Worm (Caenorhabditis elegans): ENCODE results near the gene F36F12.1.
A peak's percentile ranks its signal among the peaks of the same experiment; 100 is the strongest.
"Not testable (repeated sequence)": the region's sequence is repeated elsewhere in the genome, so short reads cannot be mapped to it uniquely, and the experiment has no call there.

The F36F12.1 gene

ce11 chrV:2146795-2147194 is 43.8 kb upstream of the F36F12.1 start, which contains the start of gene srbc-20:
Gene srbc-20, plus strand, starts transcription at chrV:2147095.
- TF ChIP-seq hlh-17 (GFP tag; optimal IDR thresholded peaks at IDR 0.05; ENCODE audit: borderline replicate concordance): no peak
- TF ChIP-seq lin-15B (tag; optimal IDR thresholded peaks at IDR 0.05): no peak
- no peak for TF ChIP-seq rnt-1 (tag; optimal IDR thresholded peaks at IDR 0.05)
- TF ChIP-seq snu-23 (GFP tag; optimal IDR thresholded peaks at IDR 0.05): no peak
- peak in 1 of 6 experiments; percentile 3 for TF ChIP-seq elt-3 (tag; optimal IDR thresholded peaks at IDR 0.05)

ce11 chrV:2146044-2146443 is 43.0 kb upstream of the F36F12.1 start, which contains the start of gene str-52:
Gene str-52, minus strand, starts transcription at chrV:2146144.
- TF ChIP-seq efl-1 (optimal IDR thresholded peaks at IDR 0.05) (no peak), efl-1 (GFP tag; optimal IDR thresholded peaks at IDR 0.05 in 1 of 2) (peak in 1 of 2 experiments; percentile 28), lsy-2 (tag; optimal IDR thresholded peaks at IDR 0.05) (no peak)

- not testable (repeated sequence) for TF ChIP-seq nhr-28 (tag; optimal IDR thresholded peaks at IDR 0.05); zag-1 (tag; optimal IDR thresholded peaks at IDR 0.05); zip-4 (GFP tag; optimal IDR thresholded peaks at IDR 0.05)
Observed at ce11 chrV:2144408-2144807, 41.4 kb upstream of the F36F12.1 start, which contains the start of gene F22F7.12. Gene F22F7.12, minus strand, starts transcription at chrV:2144508.

ce11 chrV:2139918-2140317 is 36.9 kb upstream of the F36F12.1 start, which contains the start of gene F22F7.7:
Gene F22F7.7, minus strand, starts transcription at chrV:2140042.
- no peak for TF ChIP-seq pqm-1 (tag; optimal IDR thresholded peaks at IDR 0.05)
- no peak for TF ChIP-seq lir-3 (tag; optimal IDR thresholded peaks at IDR 0.05; ENCODE audit: poor library complexity)
- TF ChIP-seq pax-3 (tag; optimal IDR thresholded peaks at IDR 0.05): no peak
- TF ChIP-seq mdl-1 (tag; optimal IDR thresholded peaks at IDR 0.05): no peak
- TF ChIP-seq nhr-90 (tag; optimal IDR thresholded peaks at IDR 0.05; ENCODE audit: poor library complexity): no peak
- TF ChIP-seq elt-2 (tag; optimal IDR thresholded peaks at IDR 0.05): no peak
- TF ChIP-seq zip-4 (GFP tag; optimal IDR thresholded peaks at IDR 0.05): no peak
- TF ChIP-seq tlp-1 (tag; optimal IDR thresholded peaks at IDR 0.05): no peak
- no peak for TF ChIP-seq ceh-8 (GFP tag; optimal IDR thresholded peaks at IDR 0.05)
- no peak for TF ChIP-seq sptf-1 (tag; optimal IDR thresholded peaks at IDR 0.05)
- TF ChIP-seq irx-1 (tag; optimal IDR thresholded peaks at IDR 0.05): no peak
- TF ChIP-seq snu-23 (GFP tag; optimal IDR thresholded peaks at IDR 0.05): no peak
- no peak for TF ChIP-seq mep-1 (tag; optimal IDR thresholded peaks at IDR 0.05)

ce11 chrV:2138287-2138686 is 35.3 kb upstream of the F36F12.1 start:
- TF ChIP-seq rnt-1 (tag; optimal IDR thresholded peaks at IDR 0.05) (peak; percentile 67), mep-1 (tag; optimal IDR thresholded peaks at IDR 0.05) (no peak), lsy-2 (tag; optimal IDR thresholded peaks at IDR 0.05) (peak in 1 of 2 experiments; percentile 71)

- TF ChIP-seq blmp-1 (tag; optimal IDR thresholded peaks at IDR 0.05) (peak; percentile 66), Y116A8C.19 (tag; optimal IDR thresholded peaks at IDR 0.05; ENCODE audit: borderline replicate concordance) (no peak), alr-1 (tag; optimal IDR thresholded peaks at IDR 0.05; ENCODE audit: borderline replicate concordance) (no peak), ceh-88 (GFP tag; IDR thresholded peaks at IDR 0.05) (no peak), nhr-20 (tag; optimal IDR thresholded peaks at IDR 0.05) (peak; percentile 12), sox-4 (tag; optimal IDR thresholded peaks at IDR 0.05) (no peak)
Observed at ce11 chrV:2137010-2137409, 34.0 kb upstream of the F36F12.1 start.

ce11 chrV:2135323-2135722 is 32.3 kb upstream of the F36F12.1 start:
- peak; percentile 62 for TF ChIP-seq rnt-1 (tag; optimal IDR thresholded peaks at IDR 0.05)
- TF ChIP-seq C04F5.9 (tag; optimal IDR thresholded peaks at IDR 0.05): no peak
- TF ChIP-seq fkh-8 (tag; optimal IDR thresholded peaks at IDR 0.05): peak; percentile 34
- TF ChIP-seq efl-1 (optimal IDR thresholded peaks at IDR 0.05): peak; percentile 4 to 17
- TF ChIP-seq efl-1 (GFP tag; optimal IDR thresholded peaks at IDR 0.05 in 1 of 2): no peak
- TF ChIP-seq mab-9 (GFP tag; IDR thresholded peaks at IDR 0.05): no peak
- TF ChIP-seq mep-1 (tag; optimal IDR thresholded peaks at IDR 0.05): peak; percentile 19
- peak; percentile 48 for TF ChIP-seq blmp-1 (tag; optimal IDR thresholded peaks at IDR 0.05)
- TF ChIP-seq isw-1 (GFP tag; IDR thresholded peaks at IDR 0.05): no peak
- no peak for TF ChIP-seq C34B4.2 (tag; optimal IDR thresholded peaks at IDR 0.05)
- peak in 1 of 3 experiments; percentile 42 for TF ChIP-seq ceh-82 (tag; optimal IDR thresholded peaks at IDR 0.05)
- TF ChIP-seq nhr-20 (tag; optimal IDR thresholded peaks at IDR 0.05): peak; percentile 1
- TF ChIP-seq unc-86 (tag; optimal IDR thresholded peaks at IDR 0.05): no peak
- peak; percentile 72 for TF ChIP-seq nhr-85 (tag)
- TF ChIP-seq ceh-88 (GFP tag; IDR thresholded peaks at IDR 0.05): no peak
- TF ChIP-seq mdl-1 (tag; optimal IDR thresholded peaks at IDR 0.05): no peak
- TF ChIP-seq jun-1 (tag; optimal IDR thresholded peaks at IDR 0.05): peak; percentile 56
- peak; percentile 31 for TF ChIP-seq nhr-71 (tag; optimal IDR thresholded peaks at IDR 0.05)
- peak; percentile 98 for TF ChIP-seq lin-14 (GFP tag; optimal IDR thresholded peaks at IDR 0.05)
- peak in 1 of 2 experiments; percentile 44 for TF ChIP-seq lsy-2 (tag; optimal IDR thresholded peaks at IDR 0.05)
